Fruit fly (Drosophila melanogaster) whole organism: ENCODE measurements around the gene D19A.
A peak's percentile ranks its signal among the peaks of the same experiment; 100 is the strongest.

ENCODE experiments used
- CG8478 ChIP-seq: fragments of >200 bp; optimal IDR thresholded peaks from 2 replicates; lab custom pipeline; 2018; ENCODE audit warnings: inconsistent platforms
- Dll ChIP-seq: fragments of >200 bp; optimal IDR thresholded peaks from 2 replicates; lab custom pipeline; 2017
- EcR ChIP-seq, 2 experiments: fragments of >200 bp; optimal IDR thresholded peaks; 2 replicates each; lab custom pipeline; 2017; ENCODE audit warnings: missing biosample characterization in 2 of 2, missing genetic modification characterization in 2 of 2, missing genetic modification reagents in 2 of 2
- pan ChIP-seq: fragments of >200 bp; optimal IDR thresholded peaks from 2 replicates; lab custom pipeline; 2017
- psq ChIP-seq: fragments of >200 bp; optimal IDR thresholded peaks from 2 replicates; lab custom pipeline; 2017
- usp ChIP-seq: fragments of >200 bp; optimal IDR thresholded peaks from 2 replicates; lab custom pipeline; 2017; ENCODE audit warnings: missing biosample characterization, missing genetic modification characterization, mixed read lengths

Gene D19A

DNA sequence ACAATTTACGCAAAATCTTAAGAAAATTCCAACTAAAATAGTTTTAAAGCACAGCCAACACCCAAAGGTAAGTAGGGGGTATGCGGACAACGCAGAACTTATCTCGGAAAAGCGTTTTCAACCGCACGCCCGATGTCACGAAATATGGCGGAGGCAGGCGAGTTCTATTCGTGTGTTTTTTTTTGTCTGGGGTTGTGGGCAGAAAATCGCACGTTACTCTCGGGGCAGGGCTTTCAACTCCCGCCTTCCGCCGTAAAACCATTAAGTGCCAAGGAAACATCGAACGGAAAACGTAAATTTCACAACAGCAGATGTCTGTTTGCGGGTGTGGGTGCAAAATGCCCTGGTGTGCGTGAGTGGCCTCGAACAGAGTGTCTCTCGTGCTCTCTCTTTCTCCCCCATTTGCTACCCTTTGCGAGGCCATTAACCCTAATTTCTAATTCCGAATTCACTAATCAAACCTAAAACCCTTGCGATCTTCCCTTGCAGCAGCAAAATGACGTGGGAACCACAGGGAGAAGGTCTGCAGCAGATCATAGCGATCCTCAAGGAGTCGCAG, 4.7 kb upstream of the D19A start:
- TF ChIP-seq usp (no peak), CG8478 (lab: Kevin White, UChicago) (no peak), EcR (GFP tag; optimal IDR thresholded peaks at IDR 0.05; lab: Kevin White, UChicago) (no peak), Dll (no peak), pan (lab: Kevin White, UChicago) (no peak), psq (lab: Kevin White, UChicago) (no peak)

DNA sequence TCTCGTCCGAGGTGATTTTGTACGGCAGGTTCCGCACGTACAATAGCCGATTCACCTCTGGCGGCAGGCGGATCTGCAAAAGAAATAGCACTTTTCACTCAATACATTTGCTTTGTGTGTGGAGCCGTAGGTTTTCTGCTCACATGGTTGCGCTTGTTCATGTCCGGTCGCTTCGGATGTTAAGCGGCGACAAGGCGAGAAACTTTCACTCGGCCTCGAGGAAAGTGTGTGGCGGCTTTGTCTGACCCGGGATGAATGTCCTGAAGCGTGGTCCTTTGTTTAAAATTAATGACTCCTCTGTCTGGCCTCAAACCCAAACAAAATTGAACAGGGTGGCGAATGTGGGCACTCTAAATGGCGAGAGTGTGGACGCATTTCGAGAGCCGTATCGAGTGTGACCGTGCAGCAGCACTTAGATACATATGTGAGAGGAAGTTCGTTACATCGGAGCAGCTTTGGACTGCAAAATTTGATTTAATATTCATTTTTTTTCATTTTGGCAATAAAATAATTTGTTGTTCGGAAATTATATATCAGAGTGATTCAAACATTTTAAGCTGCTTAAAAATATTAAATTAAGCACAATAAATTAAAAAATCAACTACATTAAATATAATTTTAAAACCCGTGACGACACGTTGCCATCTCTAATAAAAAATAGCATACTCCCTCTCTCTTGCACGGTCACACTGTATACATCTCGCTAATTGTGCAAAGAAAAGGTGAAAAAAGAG, 4.1 kb upstream of the D19A start, which contains the start of the genes Sf3b6 and Tnpo:
TSS of gene Sf3b6 (minus strand) at position 358 of the 734 bp plus-strand sequence.
TSS of gene Tnpo (plus strand) at position 659 of the 734 bp plus-strand sequence.
- TF ChIP-seq pan (lab: Kevin White, UChicago) (no peak), EcR (GFP tag; optimal IDR thresholded peaks at IDR 0.05; lab: Kevin White, UChicago) (no peak), usp (no peak), Dll (no peak), psq (lab: Kevin White, UChicago) (no peak), CG8478 (lab: Kevin White, UChicago) (no peak)

DNA sequence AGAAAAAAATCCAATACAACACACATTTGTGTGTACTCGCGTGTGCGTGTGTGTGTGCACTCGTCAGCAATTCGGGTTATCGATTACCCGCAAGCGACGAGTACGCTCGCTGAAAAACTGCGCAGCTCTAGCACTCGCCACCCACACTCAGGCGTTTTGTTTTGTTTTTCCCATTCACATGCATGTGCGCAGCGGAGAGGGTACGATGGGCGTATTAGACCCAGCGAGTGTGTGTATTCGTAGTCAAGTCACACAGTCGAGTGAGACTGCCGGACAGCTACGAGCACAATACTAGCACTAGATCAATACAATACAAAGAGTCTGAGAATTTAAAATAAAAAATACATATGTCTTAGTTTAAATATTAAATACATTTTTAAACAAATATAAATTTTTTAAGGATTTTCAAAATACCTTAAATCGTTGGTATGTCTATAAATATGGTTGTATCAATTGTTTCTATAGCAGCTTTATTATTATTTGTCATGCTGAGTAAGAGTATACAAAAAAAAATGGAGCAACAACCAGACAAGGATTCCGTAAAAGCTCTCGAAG, 4.0 kb downstream of the D19A start, which contains the start of the genes D19B and CG43293:
TSS of gene D19B (minus strand) at position 37 of the 555 bp plus-strand sequence.
TSS of gene CG43293 (plus strand) at position 306 of the 555 bp plus-strand sequence.
- TF ChIP-seq psq (lab: Kevin White, UChicago), result no peak
- peak; percentile 80 for TF ChIP-seq pan (lab: Kevin White, UChicago)
- TF ChIP-seq CG8478 (lab: Kevin White, UChicago), result no peak
- TF ChIP-seq Dll, result no peak

DNA sequence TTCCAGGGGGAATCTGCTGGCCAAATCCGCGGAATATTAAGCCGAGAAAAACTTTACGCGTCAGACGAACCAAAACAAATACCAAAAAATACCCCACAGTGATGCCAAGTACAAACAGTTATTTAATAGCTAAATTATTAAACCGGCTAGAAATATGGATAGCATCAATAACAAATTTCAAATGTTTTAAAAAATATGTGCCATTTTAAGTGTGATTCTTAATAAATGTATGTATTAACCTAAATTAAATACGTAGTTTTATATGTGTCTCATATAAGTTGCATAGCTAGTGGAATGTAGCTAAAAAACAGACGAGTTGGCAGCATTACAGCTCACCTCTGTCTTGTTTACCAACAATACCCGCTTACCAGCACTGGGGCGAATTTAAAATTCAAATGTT, 7.1 kb downstream of the D19A start, which contains the start of gene CG10274:
TSS of gene CG10274 (minus strand) at position 54 of the 400 bp plus-strand sequence.
- TF ChIP-seq EcR (GFP tag; optimal IDR thresholded peaks at IDR 0.05; lab: Kevin White, UChicago), result no peak
- TF ChIP-seq Dll, result no peak
- TF ChIP-seq psq (lab: Kevin White, UChicago), result no peak
- TF ChIP-seq CG8478 (lab: Kevin White, UChicago), result no peak
- no peak for TF ChIP-seq pan (lab: Kevin White, UChicago)
- no peak for TF ChIP-seq usp

DNA sequence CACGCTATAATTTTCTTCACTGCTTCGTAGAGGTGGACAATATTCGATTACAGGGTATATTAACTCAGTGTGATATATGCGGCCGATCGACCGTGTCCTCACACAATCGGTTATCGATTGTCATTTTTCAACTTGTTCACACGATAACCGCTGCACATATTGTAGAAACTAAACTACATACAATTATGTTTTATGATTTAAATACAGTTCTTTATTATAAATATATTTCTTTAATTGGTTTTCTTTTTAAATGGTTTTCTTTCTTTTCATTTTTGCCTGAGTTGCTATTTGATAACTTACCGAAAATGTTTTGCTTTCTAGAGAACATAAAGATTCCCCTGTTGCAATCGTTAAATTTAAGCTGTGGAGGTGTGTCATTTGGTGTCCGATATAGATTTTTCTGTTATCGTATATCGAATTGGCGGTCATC, 15.1 kb downstream of the D19A start, which contains the start of the genes fmt and CG7376:
TSS of gene fmt (minus strand) at position 55 of the 430 bp plus-strand sequence.
TSS of gene CG7376 (plus strand) at position 423 of the 430 bp plus-strand sequence.
- TF ChIP-seq pan (lab: Kevin White, UChicago) (no peak), EcR (GFP tag; optimal IDR thresholded peaks at IDR 0.05; lab: Kevin White, UChicago) (no peak), psq (lab: Kevin White, UChicago) (no peak), CG8478 (lab: Kevin White, UChicago) (no peak), usp (no peak), Dll (no peak)

DNA sequence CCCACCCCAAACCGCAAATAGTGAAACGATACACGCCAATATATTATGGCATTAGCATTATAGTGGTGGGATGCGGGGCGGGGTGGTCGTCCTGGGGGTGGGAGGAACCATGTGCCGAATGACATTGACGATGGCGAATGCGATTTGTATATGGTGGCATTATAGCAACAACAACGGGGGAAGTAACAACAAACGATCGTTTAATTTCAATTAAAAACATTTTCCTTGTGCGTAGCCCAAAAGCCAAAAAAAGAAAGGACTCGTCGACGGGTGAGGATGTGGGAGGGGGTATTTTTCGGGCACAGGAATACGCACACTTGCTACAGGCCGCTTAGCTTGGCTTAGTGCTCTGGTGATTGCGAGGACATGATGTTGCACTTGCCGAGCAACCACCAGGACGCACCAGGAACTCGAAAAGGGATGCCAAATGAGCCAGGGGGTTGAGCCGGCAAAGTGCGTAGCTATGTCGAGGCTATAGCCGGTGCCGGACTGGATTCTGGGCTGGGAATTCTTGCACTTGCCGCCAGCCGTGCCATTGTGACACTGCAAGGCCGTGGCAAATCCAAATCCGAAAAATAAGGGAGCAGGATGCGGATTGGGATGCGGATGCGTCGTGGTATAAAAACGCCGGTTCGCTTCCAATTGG, 26.3 kb downstream of the D19A start, which contains the start of gene Prdm13:
TSS of gene Prdm13 (plus strand) at position 645 of the 646 bp plus-strand sequence.
- TF ChIP-seq Dll, result no peak
- no peak for TF ChIP-seq psq (lab: Kevin White, UChicago)

DNA sequence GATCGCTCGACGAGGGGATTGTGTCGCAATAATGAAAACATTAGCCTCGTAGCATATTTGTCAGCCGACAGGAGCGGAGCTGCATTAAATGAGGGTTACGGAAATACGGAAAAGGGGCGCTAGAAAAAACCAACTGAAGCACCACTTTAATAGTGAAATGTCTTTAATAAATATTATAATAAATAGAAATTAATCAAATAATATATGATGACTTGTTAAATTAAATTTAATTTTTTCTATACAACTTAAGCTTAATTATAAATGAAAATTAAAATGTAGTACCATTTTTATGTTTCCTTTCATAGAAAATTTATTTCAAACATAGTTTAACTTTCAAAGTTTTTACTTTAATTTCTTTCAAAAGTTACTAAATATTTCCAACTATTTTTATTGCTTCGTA, 26.9 kb downstream of the D19A start:
- TF ChIP-seq CG8478 (lab: Kevin White, UChicago) (no peak), psq (lab: Kevin White, UChicago) (no peak)

DNA sequence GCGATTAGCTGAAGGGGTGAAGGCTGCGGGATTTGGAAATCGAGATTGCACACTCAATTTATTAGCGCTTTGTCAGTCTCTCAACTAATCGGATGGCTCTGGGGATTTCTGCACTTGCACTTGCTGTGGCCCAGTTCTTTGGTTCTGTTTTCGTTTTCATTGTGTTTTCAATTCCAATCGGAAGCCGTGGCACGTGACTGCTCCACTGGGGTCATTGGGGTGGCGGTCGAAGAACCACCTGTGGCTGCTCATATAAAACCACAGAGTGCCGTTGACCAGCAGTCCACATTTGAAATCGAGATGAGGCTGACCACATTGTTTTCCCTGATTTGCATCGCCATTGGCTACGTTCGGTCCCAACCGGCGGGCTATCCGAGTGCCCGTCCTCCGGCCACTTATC, 28.4 kb downstream of the D19A start, which contains the start of gene Cpr65Az:
TSS of gene Cpr65Az (plus strand) at position 301 of the 400 bp plus-strand sequence.
- TF ChIP-seq Dll, result no peak
- no peak for TF ChIP-seq pan (lab: Kevin White, UChicago)
- TF ChIP-seq usp, result no peak
- TF ChIP-seq EcR (GFP tag; optimal IDR thresholded peaks at IDR 0.05; lab: Kevin White, UChicago), result no peak
- TF ChIP-seq psq (lab: Kevin White, UChicago), result no peak
- TF ChIP-seq CG8478 (lab: Kevin White, UChicago), result no peak

DNA sequence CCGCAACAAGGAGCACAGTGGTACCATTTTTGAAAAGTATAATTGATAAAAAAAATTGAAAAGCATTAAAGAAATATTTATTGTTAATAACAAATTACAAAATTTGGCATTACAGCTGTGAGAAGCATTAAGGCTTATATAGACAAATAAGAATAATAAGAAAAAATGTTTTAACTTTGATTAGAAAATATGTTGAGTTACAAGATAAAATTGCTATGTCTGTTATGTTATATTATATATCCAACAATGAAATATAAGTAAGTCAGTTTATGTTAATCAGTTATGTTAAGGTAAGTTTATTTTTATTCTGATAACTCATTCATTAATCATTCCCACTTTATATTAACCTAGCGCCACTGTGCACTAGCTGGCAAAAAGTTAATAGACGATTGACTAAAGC, 29.1 kb downstream of the D19A start:
- no peak for TF ChIP-seq EcR (GFP tag; optimal IDR thresholded peaks at IDR 0.05; lab: Kevin White, UChicago)
- TF ChIP-seq usp, result no peak
- no peak for TF ChIP-seq CG8478 (lab: Kevin White, UChicago)
- no peak for TF ChIP-seq psq (lab: Kevin White, UChicago)
- TF ChIP-seq pan (lab: Kevin White, UChicago), result no peak
- no peak for TF ChIP-seq Dll

DNA sequence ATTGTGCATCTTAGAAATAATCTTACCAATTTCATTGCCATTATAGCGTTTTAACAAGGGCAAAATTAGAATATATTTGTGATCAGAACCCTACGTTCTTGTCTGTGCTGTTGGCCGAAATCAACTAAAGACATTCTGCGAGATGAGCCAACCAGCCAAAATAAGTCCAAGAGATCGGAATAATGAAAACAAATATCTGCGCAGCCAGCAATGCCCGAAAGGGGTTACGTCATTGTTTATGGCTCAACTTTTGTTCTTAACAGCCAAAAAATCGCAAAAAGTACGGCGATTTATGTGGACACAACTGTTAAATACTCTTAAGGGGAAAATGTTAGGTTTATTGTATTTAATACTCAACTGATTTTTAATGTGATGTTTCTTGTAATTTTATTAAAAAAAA, 30.4 kb downstream of the D19A start, which contains the start of gene Cpr65Ay:
TSS of gene Cpr65Ay (minus strand) at position 101 of the 400 bp plus-strand sequence.
- no peak for TF ChIP-seq usp
- TF ChIP-seq Dll, result no peak
- TF ChIP-seq psq (lab: Kevin White, UChicago), result no peak
- no peak for TF ChIP-seq EcR (GFP tag; optimal IDR thresholded peaks at IDR 0.05; lab: Kevin White, UChicago)
- no peak for TF ChIP-seq CG8478 (lab: Kevin White, UChicago)
- TF ChIP-seq pan (lab: Kevin White, UChicago), result no peak

DNA sequence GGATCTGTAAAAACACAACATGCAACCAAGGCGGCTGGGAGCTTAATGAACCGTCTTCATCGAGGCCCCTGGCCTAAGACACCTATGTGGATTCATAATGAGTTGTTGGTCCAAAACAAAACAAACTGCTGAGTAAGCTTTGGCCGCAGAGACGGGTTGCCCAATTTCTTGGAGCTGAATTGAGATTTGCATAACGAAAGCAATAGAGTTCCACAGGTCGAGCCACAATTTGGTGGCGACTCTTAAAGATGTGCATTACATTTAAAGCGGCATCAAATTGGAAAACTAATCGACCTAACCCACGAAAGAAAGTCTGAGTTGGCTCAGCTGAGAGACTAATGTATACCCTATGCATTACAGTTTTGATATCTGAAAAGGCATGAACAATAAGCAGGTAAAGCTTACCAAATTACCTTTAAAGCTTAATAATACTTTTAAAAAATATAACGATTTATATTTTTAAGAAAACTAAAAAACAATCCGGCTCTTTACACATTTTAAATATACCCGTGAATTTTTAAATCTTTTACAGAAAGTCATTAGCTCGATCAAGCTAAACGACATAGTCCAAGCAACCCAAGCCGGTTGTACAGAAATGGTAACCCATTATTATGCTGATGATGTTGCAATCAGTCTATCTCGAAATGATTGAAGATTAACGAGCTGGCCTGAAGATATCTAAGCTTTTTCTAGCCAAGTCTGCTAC, 31.4 kb downstream of the D19A start, which contains the start of gene CG13297:
TSS of gene CG13297 (minus strand) at position 51 of the 706 bp plus-strand sequence.
- TF ChIP-seq CG8478 (lab: Kevin White, UChicago) (no peak), Dll (no peak), pan (lab: Kevin White, UChicago) (no peak)
